Fruit fly (Drosophila melanogaster): ENCODE data around the gene CheA84a.

The CheA84a gene

dm6 chr3R:8180376-8181011 is 24.1 kb downstream of the CheA84a start:
- no peak for TF ChIP-seq psq (optimal IDR thresholded peaks at IDR 0.05)
- TF ChIP-seq Sin3A (optimal IDR thresholded peaks at IDR 0.05): no peak
- TF ChIP-seq Myc (optimal IDR thresholded peaks at IDR 0.05): no peak
- TF ChIP-seq h (optimal IDR thresholded peaks at IDR 0.05): no peak
- no peak for TF ChIP-seq insv (optimal IDR thresholded peaks at IDR 0.05)
- TF ChIP-seq ttk (optimal IDR thresholded peaks at IDR 0.05): no peak

- TF ChIP-seq insv (optimal IDR thresholded peaks at IDR 0.05) (no peak), ttk (optimal IDR thresholded peaks at IDR 0.05) (no peak), Myc (optimal IDR thresholded peaks at IDR 0.05) (no peak), Sin3A (optimal IDR thresholded peaks at IDR 0.05) (no peak), h (optimal IDR thresholded peaks at IDR 0.05) (no peak), psq (optimal IDR thresholded peaks at IDR 0.05) (no peak)
These were observed 28.5 kb downstream of the CheA84a start for dm6 chr3R:8176058-8176673.

- TF ChIP-seq ttk (optimal IDR thresholded peaks at IDR 0.05) (no peak), insv (optimal IDR thresholded peaks at IDR 0.05) (no peak), Myc (optimal IDR thresholded peaks at IDR 0.05) (no peak), psq (optimal IDR thresholded peaks at IDR 0.05) (no peak), Sin3A (optimal IDR thresholded peaks at IDR 0.05) (no peak), h (optimal IDR thresholded peaks at IDR 0.05) (no peak)
These were observed 33.0 kb downstream of the CheA84a start for dm6 chr3R:8171489-8172161.

dm6 chr3R:8164850-8165249 is 39.8 kb downstream of the CheA84a start:
- TF ChIP-seq h (optimal IDR thresholded peaks at IDR 0.05): no peak
- TF ChIP-seq Myc (optimal IDR thresholded peaks at IDR 0.05): no peak
- TF ChIP-seq ttk (optimal IDR thresholded peaks at IDR 0.05): no peak
- no peak for TF ChIP-seq psq (optimal IDR thresholded peaks at IDR 0.05)
- TF ChIP-seq insv (optimal IDR thresholded peaks at IDR 0.05): no peak
- no peak for TF ChIP-seq Sin3A (optimal IDR thresholded peaks at IDR 0.05)

DNA sequence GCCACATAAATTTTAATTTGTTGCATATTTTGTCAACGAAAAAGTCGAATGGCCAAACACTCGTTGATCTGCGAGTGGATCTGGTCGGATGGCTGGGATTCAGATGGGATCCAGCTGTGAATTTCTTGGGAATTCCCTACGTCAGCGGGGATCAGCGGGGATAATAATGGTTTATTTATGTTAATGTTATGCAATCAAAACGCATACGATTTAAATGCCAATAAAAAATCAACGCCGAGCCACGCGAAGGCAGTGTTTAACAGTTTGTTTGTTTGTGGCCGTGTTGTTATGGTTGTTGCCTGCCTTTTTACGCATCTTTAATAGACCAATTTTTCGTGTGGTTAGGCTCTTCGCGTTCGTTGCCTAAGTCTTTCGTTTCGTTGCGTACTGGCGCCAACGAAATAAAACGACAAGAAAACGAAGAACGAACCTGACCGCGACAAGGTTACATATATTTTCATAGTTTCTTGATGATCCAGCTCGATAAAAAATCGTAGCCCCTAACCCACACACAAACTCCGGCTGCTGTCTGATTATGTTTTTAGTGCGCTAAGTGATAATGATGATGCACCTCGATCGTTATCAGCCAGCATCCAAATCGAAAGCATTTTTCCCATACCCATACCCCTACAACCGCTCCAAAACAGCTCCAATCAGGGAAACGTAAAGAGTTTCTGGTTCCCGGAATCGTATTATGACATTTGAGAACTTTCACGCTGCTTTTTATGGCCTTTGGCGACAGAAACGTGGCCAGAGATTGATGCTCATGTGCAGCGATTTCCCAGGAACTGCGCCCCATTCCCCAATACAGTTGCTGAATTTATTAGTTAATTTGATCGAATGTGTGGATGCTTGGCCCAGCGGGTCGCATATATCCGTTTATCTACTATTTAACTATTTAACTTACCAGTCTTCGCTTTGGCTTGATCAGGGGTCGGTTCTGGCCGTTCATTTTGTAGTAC is 44.3 kb downstream of the CheA84a start:
- TF ChIP-seq psq (optimal IDR thresholded peaks at IDR 0.05): no peak
- no peak for TF ChIP-seq ttk (optimal IDR thresholded peaks at IDR 0.05)
- TF ChIP-seq insv (optimal IDR thresholded peaks at IDR 0.05): no peak
- TF ChIP-seq Sin3A (optimal IDR thresholded peaks at IDR 0.05): no peak
- TF ChIP-seq h (optimal IDR thresholded peaks at IDR 0.05): no peak
- TF ChIP-seq Myc (optimal IDR thresholded peaks at IDR 0.05): no peak

DNA sequence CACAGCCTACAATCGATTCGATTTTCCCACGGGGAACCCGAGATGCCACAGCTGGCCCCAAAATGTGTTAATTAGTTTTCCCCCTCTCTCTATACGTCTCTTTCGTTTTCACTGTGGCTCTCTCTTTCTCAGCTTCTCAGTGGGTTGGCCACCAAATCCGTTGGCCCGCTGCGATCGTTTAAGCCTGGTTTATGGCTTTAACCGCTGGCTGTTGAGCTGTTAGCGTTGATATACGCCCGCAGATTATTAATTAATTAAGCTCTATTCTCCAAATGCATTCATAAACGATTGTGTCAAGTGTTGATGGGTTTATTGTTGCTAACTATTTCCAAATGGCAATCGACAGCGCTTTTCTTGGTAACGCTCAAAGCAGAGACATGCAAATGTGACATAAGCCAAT is 46.3 kb downstream of the CheA84a start:
- TF ChIP-seq insv (optimal IDR thresholded peaks at IDR 0.05) (no peak), Sin3A (optimal IDR thresholded peaks at IDR 0.05) (no peak), h (optimal IDR thresholded peaks at IDR 0.05) (no peak)

dm6 chr3R:8157247-8157646 is 47.4 kb downstream of the CheA84a start:
- TF ChIP-seq Myc (optimal IDR thresholded peaks at IDR 0.05) (no peak), Sin3A (optimal IDR thresholded peaks at IDR 0.05) (no peak), ttk (optimal IDR thresholded peaks at IDR 0.05) (no peak), psq (optimal IDR thresholded peaks at IDR 0.05) (no peak), h (optimal IDR thresholded peaks at IDR 0.05) (no peak), insv (optimal IDR thresholded peaks at IDR 0.05) (no peak)

DNA sequence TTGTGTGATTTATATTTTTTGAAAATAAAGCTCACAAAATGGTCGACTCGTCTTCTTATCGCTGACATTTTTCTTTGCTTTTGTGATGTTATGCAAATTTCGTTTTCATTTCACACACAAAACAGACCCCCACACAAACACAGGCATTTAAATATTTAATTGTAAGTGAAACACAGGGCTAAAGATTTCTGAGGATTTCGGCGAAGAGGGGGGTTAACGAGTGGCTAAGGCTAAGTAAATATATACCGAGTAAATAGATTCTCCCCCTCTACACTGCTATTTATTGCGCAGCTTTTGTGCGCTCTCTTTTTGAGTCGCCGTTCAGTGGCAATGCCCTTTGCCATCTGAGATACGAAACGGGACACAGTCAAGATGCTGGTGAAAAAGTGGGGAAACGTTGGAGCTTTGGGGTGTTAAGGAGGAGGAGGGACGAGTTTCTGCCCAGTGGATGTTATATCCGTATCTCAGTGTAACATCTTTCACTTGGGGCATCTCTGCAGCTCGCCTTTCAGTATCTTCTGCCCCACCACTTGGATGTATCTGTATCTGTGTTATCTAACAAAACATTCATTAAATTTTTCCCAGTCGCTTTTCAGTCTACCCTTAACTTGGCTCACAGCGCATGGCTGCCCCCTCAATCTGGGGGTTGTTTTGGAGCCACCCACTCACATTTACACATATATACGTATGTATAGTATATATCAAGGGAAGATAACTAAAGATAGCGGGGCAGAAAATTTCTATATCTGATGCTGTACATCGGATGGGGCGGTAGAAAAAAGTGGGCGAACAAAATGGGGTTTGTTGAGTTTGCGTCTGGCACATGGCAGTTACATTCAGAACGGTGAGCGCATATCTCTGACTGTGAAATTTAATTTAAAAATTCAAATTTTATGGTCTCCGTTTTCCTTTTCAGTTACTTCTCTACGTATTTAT is 48.6 kb downstream of the CheA84a start:
- no peak for TF ChIP-seq insv (optimal IDR thresholded peaks at IDR 0.05)
